Worm (Caenorhabditis elegans): ENCODE measurements around the gene K08B5.2.

DNA sequence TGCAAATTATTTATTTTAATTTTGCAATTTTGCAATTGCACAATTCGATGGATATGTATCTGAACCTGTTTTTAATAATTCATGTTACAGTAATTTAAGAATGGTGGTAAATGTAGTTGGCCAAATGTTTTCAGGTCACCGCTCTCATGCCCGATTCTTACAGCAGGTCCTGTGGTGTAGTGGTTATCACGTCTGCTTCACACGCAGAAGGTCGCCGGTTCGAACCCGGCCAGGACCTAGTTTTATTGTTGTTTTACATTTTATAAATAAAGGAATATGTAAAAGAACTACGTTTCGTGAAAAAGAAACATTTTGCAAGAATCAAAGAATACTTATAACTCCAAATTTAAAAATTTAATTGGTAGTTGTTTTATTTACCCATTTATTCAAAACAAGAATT lies 36.5 kb upstream of the K08B5.2 start:
- TF ChIP-seq hmg-1.1 (GFP tag; IDR thresholded peaks at IDR 0.05), result no peak
- peak; percentile 20 for TF ChIP-seq lin-13 (GFP tag; optimal IDR thresholded peaks at IDR 0.05)
- TF ChIP-seq daf-16 (GFP tag; optimal IDR thresholded peaks at IDR 0.05), result peak in 1 of 2 experiments; percentile 32
- TF ChIP-seq daf-16 (tag; optimal IDR thresholded peaks at IDR 0.05), result no peak

Measured in whole organism, L4 larva.